Worm (Caenorhabditis elegans) whole organism, young adult: ENCODE results near the gene ceh-93.

Experiments
- F39B2.1 ChIP-seq: fragments of 200-800 bp; sonication (Bioruptor generic); IDR thresholded peaks from 2 replicates; pipeline ENCODE4 v1.3.6; 2022; ENCODE audit warnings: missing genetic modification reagents, missing genetic modification characterization, missing compliant biosample characterization
- F52B5.7 ChIP-seq: sonication (generic microtip); optimal IDR thresholded peaks from 2 replicates; lab custom pipeline; 2016; ENCODE audit warnings: mild to moderate bottlenecking, missing genetic modification characterization, missing compliant biosample characterization
- F57C9.4 ChIP-seq: sonication (generic microtip); optimal IDR thresholded peaks from 2 replicates; lab custom pipeline; 2017; ENCODE audit warnings: mild to moderate bottlenecking, missing genetic modification characterization, missing compliant biosample characterization
- Y53F4B.3 ChIP-seq: fragments of 200-800 bp; sonication (Bioruptor generic); IDR thresholded peaks from 2 replicates; pipeline ENCODE4 v1.3.6; 2022; ENCODE audit warnings: missing genetic modification reagents, missing genetic modification characterization, missing compliant biosample characterization
- Y67H2A.10 ChIP-seq: fragments of 200-800 bp; sonication (Bioruptor generic); conservative IDR thresholded peaks from 2 replicates; pipeline ENCODE4 v1.3.6; 2022; ENCODE audit warnings: missing genetic modification reagents, missing genetic modification characterization, missing compliant biosample characterization
- Y79H2A.3 ChIP-seq: fragments of 200-800 bp; sonication (Bioruptor generic); conservative IDR thresholded peaks from 2 replicates; pipeline ENCODE4 v1.3.6; 2022; ENCODE audit warnings: missing genetic modification reagents, missing genetic modification characterization, missing compliant biosample characterization
- Y95B8A.8 ChIP-seq: fragments of 200-800 bp; sonication (Bioruptor generic); IDR thresholded peaks from 2 replicates; pipeline ENCODE4 v1.3.6; 2022; ENCODE audit warnings: missing genetic modification reagents, missing genetic modification characterization, missing compliant biosample characterization
- akir-1 ChIP-seq: fragments of 200-800 bp; sonication (Bioruptor generic); optimal IDR thresholded peaks from 2 replicates; lab custom pipeline; 2018; ENCODE audit warnings: mild to moderate bottlenecking, missing genetic modification characterization, moderate library complexity, missing compliant biosample characterization
- ama-1 ChIP-seq, 3 experiments: fragments of 150-350 bp in 1 of 3; sonication (generic microtip) in 2 of 3; optimal IDR thresholded peaks; 2 replicates each; lab custom pipeline; 2014 to 2018; ENCODE audit warnings: missing biosample characterization in 2 of 3, missing genetic modification characterization in 2 of 3, missing genetic modification reagents in 2 of 3
- attf-3 ChIP-seq: fragments of 200-800 bp; sonication (Bioruptor generic); conservative IDR thresholded peaks from 2 replicates; pipeline ENCODE4 v1.3.6; 2022; ENCODE audit warnings: missing genetic modification reagents, missing genetic modification characterization, missing compliant biosample characterization
- cebp-1 ChIP-seq, 2 experiments: fragments of 200-800 bp in 1 of 2; sonication (Bioruptor generic) in 1 of 2; sonication (generic microtip) in 1 of 2; IDR thresholded peaks in 1 of 2; optimal IDR thresholded peaks in 1 of 2; 2 replicates each; pipeline versions ENCODE4 v1.3.6 to Lab custom; 2017 to 2022; ENCODE audit warnings: missing compliant biosample characterization in 2 of 2, missing genetic modification characterization in 2 of 2, mild to moderate bottlenecking in 1 of 2, missing genetic modification reagents in 1 of 2, moderate library complexity in 1 of 2
- cebp-2 ChIP-seq: fragments of 200-800 bp; sonication (Bioruptor generic); IDR thresholded peaks from 2 replicates; pipeline ENCODE4 v1.3.6; 2022; ENCODE audit warnings: missing genetic modification characterization, missing compliant biosample characterization
- ceh-27 ChIP-seq: fragments of 200-800 bp; sonication (Bioruptor generic); optimal IDR thresholded peaks from 2 replicates; lab custom pipeline; 2018; ENCODE audit warnings: mild to moderate bottlenecking, missing genetic modification characterization, moderate library complexity, missing compliant biosample characterization
- ceh-40 ChIP-seq: fragments of 200-800 bp; sonication (Bioruptor generic); IDR thresholded peaks from 2 replicates; pipeline ENCODE4 v1.3.6; 2022; ENCODE audit warnings: missing genetic modification characterization, missing compliant biosample characterization
- die-1 ChIP-seq: sonication (generic microtip); optimal IDR thresholded peaks from 2 replicates; lab custom pipeline; 2016; ENCODE audit warnings: missing genotype, mild to moderate bottlenecking, missing genetic modification characterization, missing compliant biosample characterization
- dox-1 ChIP-seq: fragments of 200-800 bp; sonication (Bioruptor generic); IDR thresholded peaks from 2 replicates; pipeline ENCODE4 v1.3.6; 2022; ENCODE audit warnings: missing genetic modification reagents, missing genetic modification characterization, missing compliant biosample characterization
- dpl-1 ChIP-seq: fragments of 150-350 bp; optimal IDR thresholded peaks from 2 replicates; lab custom pipeline; 2014; ENCODE audit warnings: missing biosample characterization, missing genetic modification reagents, missing genetic modification characterization
- ets-4 ChIP-seq: fragments of 200-800 bp; sonication (Bioruptor generic); optimal IDR thresholded peaks from 2 replicates; lab custom pipeline; 2018; ENCODE audit warnings: mild to moderate bottlenecking, missing genetic modification characterization, missing compliant biosample characterization
- hmg-1.2 ChIP-seq: fragments of 200-800 bp; sonication (Bioruptor generic); IDR thresholded peaks from 2 replicates; pipeline ENCODE4 v1.3.6; 2022; ENCODE audit warnings: missing genetic modification reagents, missing genetic modification characterization, missing compliant biosample characterization
- hmg-20 ChIP-seq: fragments of 200-800 bp; sonication (Bioruptor generic); IDR thresholded peaks from 2 replicates; pipeline ENCODE4 v1.3.6; 2022; ENCODE audit warnings: missing genetic modification reagents, missing genetic modification characterization, missing compliant biosample characterization
- lin-54 ChIP-seq: fragments of 200-800 bp; sonication (Bioruptor generic); optimal IDR thresholded peaks from 2 replicates; lab custom pipeline; 2018; ENCODE audit warnings: mild to moderate bottlenecking, missing genetic modification characterization, missing compliant biosample characterization
- lsy-27 ChIP-seq: sonication (generic microtip); optimal IDR thresholded peaks from 2 replicates; lab custom pipeline; 2017; ENCODE audit warnings: missing genetic modification characterization, mild to moderate bottlenecking, missing compliant biosample characterization, antibody characterized with exemption, missing genotype, borderline replicate concordance; ENCODE audit not compliant: insufficient read depth
- madf-3 ChIP-seq: fragments of 200-800 bp; sonication (Bioruptor generic); IDR thresholded peaks from 2 replicates; pipeline ENCODE4 v1.3.6; 2022; ENCODE audit warnings: missing genetic modification reagents, missing genetic modification characterization, missing compliant biosample characterization
- mcd-1 ChIP-seq: fragments of 200-800 bp; sonication (Bioruptor generic); IDR thresholded peaks from 2 replicates; pipeline ENCODE4 v1.3.6; 2022; ENCODE audit warnings: missing genetic modification reagents, missing genetic modification characterization, missing compliant biosample characterization
- mxl-1 ChIP-seq: sonication (generic microtip); optimal IDR thresholded peaks from 2 replicates; lab custom pipeline; 2016; ENCODE audit warnings: missing genetic modification characterization, missing compliant biosample characterization
- nfyb-1 ChIP-seq: fragments of 200-800 bp; sonication (Bioruptor generic); IDR thresholded peaks from 2 replicates; pipeline ENCODE4 v1.3.6; 2022; ENCODE audit warnings: missing genetic modification reagents, missing genetic modification characterization, missing compliant biosample characterization
- nhr-27 ChIP-seq: fragments of 200-800 bp; sonication (Bioruptor generic); optimal IDR thresholded peaks from 2 replicates; lab custom pipeline; 2018; ENCODE audit warnings: mild to moderate bottlenecking, missing genetic modification characterization, moderate library complexity, missing compliant biosample characterization
- nhr-80 ChIP-seq: sonication (generic microtip); optimal IDR thresholded peaks from 2 replicates; lab custom pipeline; 2016; ENCODE audit warnings: missing genetic modification characterization, missing compliant biosample characterization
- nhr-90 ChIP-seq: sonication (generic microtip); optimal IDR thresholded peaks from 2 replicates; lab custom pipeline; 2016; ENCODE audit warnings: missing genotype, mild to moderate bottlenecking, missing genetic modification characterization, missing compliant biosample characterization
- repo-1 ChIP-seq: sonication (generic microtip); optimal IDR thresholded peaks from 2 replicates; lab custom pipeline; 2017; ENCODE audit warnings: mild to moderate bottlenecking, missing genetic modification characterization, missing compliant biosample characterization
- sea-2 ChIP-seq: fragments of 200-800 bp; sonication (Bioruptor generic); IDR thresholded peaks from 2 replicates; pipeline ENCODE4 v1.3.6; 2022; ENCODE audit warnings: missing genetic modification characterization, missing compliant biosample characterization
- snpc-1.1 ChIP-seq: sonication (generic microtip); optimal IDR thresholded peaks from 2 replicates; lab custom pipeline; 2017; ENCODE audit warnings: missing genetic modification characterization, mild to moderate bottlenecking, missing compliant biosample characterization, antibody characterized with exemption, moderate library complexity, missing genotype, missing genetic modification reagents; ENCODE audit not compliant: insufficient read depth
- sptf-2 ChIP-seq: fragments of 200-800 bp; sonication (Bioruptor generic); optimal IDR thresholded peaks from 2 replicates; lab custom pipeline; 2018; ENCODE audit warnings: mild to moderate bottlenecking, missing genetic modification characterization, missing compliant biosample characterization
- tlf-1 ChIP-seq: fragments of 200-800 bp; sonication (Bioruptor generic); optimal IDR thresholded peaks from 2 replicates; lab custom pipeline; 2018; ENCODE audit warnings: mild to moderate bottlenecking, missing genetic modification characterization, missing compliant biosample characterization
- xnd-1 ChIP-seq: sonication (generic microtip); optimal IDR thresholded peaks from 2 replicates; lab custom pipeline; 2016; ENCODE audit warnings: missing genotype, missing genetic modification reagents, missing genetic modification characterization, missing compliant biosample characterization
- zfh-2 ChIP-seq: fragments of 200-800 bp; sonication (Bioruptor generic); conservative IDR thresholded peaks from 2 replicates; pipeline ENCODE4 v1.3.6; 2022; ENCODE audit warnings: missing genetic modification reagents, missing genetic modification characterization, missing compliant biosample characterization
- ztf-3 ChIP-seq: fragments of 200-800 bp; sonication (Bioruptor generic); optimal IDR thresholded peaks from 2 replicates; lab custom pipeline; 2018; ENCODE audit warnings: mild to moderate bottlenecking, missing genetic modification characterization, missing compliant biosample characterization

ceh-93 gene

ce11 chrX:388728-389127, at the start of gene ceh-93:
ceh-93 (minus strand) TSS chrX:388797.
- peak; percentile 50 for TF ChIP-seq mcd-1 (GFP tag; lab: Robert Waterston, UW)
- TF ChIP-seq F57C9.4 (tag; lab: Kevin White, UChicago), result no peak
- TF ChIP-seq lin-54 (GFP tag; lab: Kevin White, UChicago), result no peak
- TF ChIP-seq akir-1 (GFP tag; lab: Kevin White, UChicago), result no peak

ce11 chrX:438396-438795, 49.8 kb upstream of the ceh-93 start:
- TF ChIP-seq zfh-2 (GFP tag; lab: Robert Waterston, UW) (no peak), snpc-1.1 (tag; lab: Kevin White, UChicago) (no peak), nhr-80 (tag; lab: Kevin White, UChicago) (peak; percentile 24), sptf-2 (no peak), sea-2 (no peak)

ce11 chrX:433747-434146, 45.1 kb upstream of the ceh-93 start, which contains the start of gene dve-1:
dve-1 (minus strand) TSS chrX:433812.
- TF ChIP-seq nfyb-1 (0 out of 2 replicates have a peak, but pooled peaks have one; percentile 30), mxl-1 (no peak), ceh-40 (GFP tag; lab: Robert Waterston, UW) (no peak), repo-1 (no peak), sea-2 (no peak)

- TF ChIP-seq nhr-27 (tag; lab: Kevin White, UChicago) (no peak), Y67H2A.10 (GFP tag; lab: Robert Waterston, UW) (no peak), nhr-90 (tag; lab: Kevin White, UChicago) (no peak), ets-4 (GFP tag; lab: Kevin White, UChicago) (no peak), ceh-27 (no peak), hmg-20 (GFP tag; lab: Robert Waterston, UW) (no peak), xnd-1 (tag; lab: Kevin White, UChicago) (no peak), tlf-1 (no peak), F39B2.1 (GFP tag; lab: Robert Waterston, UW) (no peak), madf-3 (GFP tag; lab: Robert Waterston, UW) (no peak), F52B5.7 (no peak), hmg-1.2 (no peak), nhr-80 (tag; lab: Kevin White, UChicago) (no peak), Y79H2A.3 (GFP tag; lab: Robert Waterston, UW) (no peak), dpl-1 (GFP tag; lab: Kevin White, UChicago) (no peak), ama-1 (optimal IDR thresholded peaks at IDR 0.05; lab: Kevin White, UChicago) (no peak), ama-1 (GFP tag; optimal IDR thresholded peaks at IDR 0.05; lab: Kevin White, UChicago) (no peak), Y95B8A.8 (GFP tag; lab: Robert Waterston, UW) (no peak)
- TF ChIP-seq, all 124 proteins: peak for 0
These were observed 44.6 kb upstream of the ceh-93 start for ce11 chrX:433029-433693.

- TF ChIP-seq dox-1 (GFP tag; lab: Robert Waterston, UW) (no peak), zfh-2 (GFP tag; lab: Robert Waterston, UW) (peak; percentile 71)
These were observed 43.0 kb upstream of the ceh-93 start for ce11 chrX:431596-431995.

ce11 chrX:425535-425934, 36.9 kb upstream of the ceh-93 start, which contains the start of gene ZK1193.2:
ZK1193.2 (minus strand) TSS chrX:425635.
- TF ChIP-seq repo-1, result no peak
- no peak for TF ChIP-seq ztf-3 (GFP tag; lab: Kevin White, UChicago)
- no peak for TF ChIP-seq lsy-27 (tag; lab: Kevin White, UChicago)
- no peak for TF ChIP-seq cebp-1 (GFP tag; IDR thresholded peaks at IDR 0.05; lab: Robert Waterston, UW)
- TF ChIP-seq cebp-1 (tag; optimal IDR thresholded peaks at IDR 0.05; lab: Kevin White, UChicago), result no peak
- no peak for TF ChIP-seq attf-3 (GFP tag; lab: Robert Waterston, UW)
- TF ChIP-seq die-1 (tag; lab: Kevin White, UChicago), result no peak
- TF ChIP-seq Y53F4B.3 (GFP tag; lab: Robert Waterston, UW), result no peak
- no peak for TF ChIP-seq madf-3 (GFP tag; lab: Robert Waterston, UW)
- no peak for TF ChIP-seq cebp-2
